Worm (Caenorhabditis elegans) whole organism, L4 larva: Measurements from ENCODE around the gene F22E5.2.
"Not testable (repeated sequence)": the region's sequence is repeated elsewhere in the genome, so short reads cannot be mapped to it uniquely, and the experiment has no call there.

Experiments used
- lin-38 ChIP-seq: fragments of 200-800 bp; sonication (Bioruptor generic); IDR thresholded peaks from 2 replicates; pipeline ENCODE4 v1.3.6; 2022; ENCODE audit warnings: missing genetic modification reagents, missing genetic modification characterization, missing compliant biosample characterization
- nhr-10 ChIP-seq: fragments of 150-350 bp; optimal IDR thresholded peaks from 2 replicates; lab custom pipeline; 2014; ENCODE audit warnings: missing biosample characterization, missing genetic modification characterization
- nhr-11 ChIP-seq: fragments of 150-350 bp; optimal IDR thresholded peaks from 2 replicates; lab custom pipeline; 2014; ENCODE audit warnings: missing biosample characterization, missing genetic modification characterization

ce11 chrII:2688616-2689015, 23.4 kb downstream of the F22E5.2 start, which contains the start of gene nspf-2:
- TF ChIP-seq nhr-10; nhr-11 (tag; lab: Kevin White, UChicago); lin-38 (GFP tag; lab: Robert Waterston, UW): not testable (repeated sequence)
